Worm (Caenorhabditis elegans) whole organism, young adult: ENCODE measurements around the gene cyp-25A4.
A peak's percentile ranks its signal among the peaks of the same experiment; 100 is the strongest.

Source experiments
- C06A6.2 ChIP-seq: fragments of 200-800 bp; sonication (Bioruptor generic); conservative IDR thresholded peaks from 2 replicates; pipeline ENCODE4 v1.3.6; 2022; ENCODE audit warnings: missing genetic modification characterization, missing compliant biosample characterization
- F10E7.11 ChIP-seq: sonication (generic microtip); optimal IDR thresholded peaks from 2 replicates; lab custom pipeline; 2017; ENCODE audit warnings: mild to moderate bottlenecking, missing genetic modification characterization, moderate library complexity, missing compliant biosample characterization
- F57A8.1 ChIP-seq: fragments of 200-800 bp; sonication (Bioruptor generic); optimal IDR thresholded peaks from 2 replicates; lab custom pipeline; 2018; ENCODE audit warnings: mild to moderate bottlenecking, missing genetic modification characterization, moderate library complexity, missing compliant biosample characterization
- K12H6.12 ChIP-seq: fragments of 200-800 bp; sonication (Bioruptor generic); optimal IDR thresholded peaks from 2 replicates; lab custom pipeline; 2018; ENCODE audit warnings: mild to moderate bottlenecking, missing genetic modification characterization, missing compliant biosample characterization
- T07F8.4 ChIP-seq: sonication (generic microtip); optimal IDR thresholded peaks from 2 replicates; lab custom pipeline; 2016; ENCODE audit warnings: mild to moderate bottlenecking, missing genetic modification characterization, moderate library complexity, missing compliant biosample characterization
- ZK185.1 ChIP-seq: sonication (generic microtip); optimal IDR thresholded peaks from 2 replicates; lab custom pipeline; 2016; ENCODE audit warnings: mild to moderate bottlenecking, missing genetic modification characterization, missing compliant biosample characterization; ENCODE audit not compliant: poor library complexity, severe bottlenecking
- aptf-3 ChIP-seq: fragments of 200-800 bp; sonication (Bioruptor generic); IDR thresholded peaks from 2 replicates; pipeline ENCODE4 v1.3.6; 2022; ENCODE audit warnings: missing genetic modification characterization, missing compliant biosample characterization
- attf-6 ChIP-seq: fragments of 200-800 bp; sonication (Bioruptor generic); IDR thresholded peaks from 2 replicates; pipeline ENCODE4 v1.3.6; 2022; ENCODE audit warnings: missing genetic modification reagents, missing genetic modification characterization, missing compliant biosample characterization
- bed-2 ChIP-seq: fragments of 200-800 bp; sonication (Bioruptor generic); IDR thresholded peaks from 2 replicates; pipeline ENCODE4 v1.3.6; 2022; ENCODE audit warnings: missing genetic modification reagents, missing genetic modification characterization, missing compliant biosample characterization
- ccch-3 ChIP-seq: fragments of 200-800 bp; sonication (Bioruptor generic); optimal IDR thresholded peaks from 2 replicates; lab custom pipeline; 2018; ENCODE audit warnings: mild to moderate bottlenecking, missing genetic modification characterization, missing compliant biosample characterization
- cebp-1 ChIP-seq, 2 experiments: fragments of 200-800 bp in 1 of 2; sonication (Bioruptor generic) in 1 of 2; sonication (generic microtip) in 1 of 2; IDR thresholded peaks in 1 of 2; optimal IDR thresholded peaks in 1 of 2; 2 replicates each; pipeline versions ENCODE4 v1.3.6 to Lab custom; 2017 to 2022; ENCODE audit warnings: missing compliant biosample characterization in 2 of 2, missing genetic modification characterization in 2 of 2, mild to moderate bottlenecking in 1 of 2, missing genetic modification reagents in 1 of 2, moderate library complexity in 1 of 2
- ceh-100 ChIP-seq: fragments of 200-800 bp; sonication (Bioruptor generic); IDR thresholded peaks from 2 replicates; pipeline ENCODE4 v1.3.6; 2022; ENCODE audit warnings: missing genetic modification reagents, missing genetic modification characterization, missing compliant biosample characterization
- ceh-79 ChIP-seq: sonication (generic microtip); optimal IDR thresholded peaks from 2 replicates; lab custom pipeline; 2017; ENCODE audit warnings: mild to moderate bottlenecking, missing genetic modification characterization, missing compliant biosample characterization
- ceh-91 ChIP-seq: fragments of 200-800 bp; sonication (Bioruptor generic); IDR thresholded peaks from 2 replicates; pipeline ENCODE4 v1.3.6; 2022; ENCODE audit warnings: missing genetic modification reagents, missing genetic modification characterization, missing compliant biosample characterization
- die-1 ChIP-seq: sonication (generic microtip); optimal IDR thresholded peaks from 2 replicates; lab custom pipeline; 2016; ENCODE audit warnings: missing genotype, mild to moderate bottlenecking, missing genetic modification characterization, missing compliant biosample characterization
- hmg-1.2 ChIP-seq: fragments of 200-800 bp; sonication (Bioruptor generic); IDR thresholded peaks from 2 replicates; pipeline ENCODE4 v1.3.6; 2022; ENCODE audit warnings: missing genetic modification reagents, missing genetic modification characterization, missing compliant biosample characterization
- hmg-20 ChIP-seq: fragments of 200-800 bp; sonication (Bioruptor generic); IDR thresholded peaks from 2 replicates; pipeline ENCODE4 v1.3.6; 2022; ENCODE audit warnings: missing genetic modification reagents, missing genetic modification characterization, missing compliant biosample characterization
- lsy-27 ChIP-seq: sonication (generic microtip); optimal IDR thresholded peaks from 2 replicates; lab custom pipeline; 2017; ENCODE audit warnings: missing genetic modification characterization, mild to moderate bottlenecking, missing compliant biosample characterization, antibody characterized with exemption, missing genotype, borderline replicate concordance; ENCODE audit not compliant: insufficient read depth
- madf-10 ChIP-seq: sonication (generic microtip); optimal IDR thresholded peaks from 2 replicates; lab custom pipeline; 2016; ENCODE audit warnings: mild to moderate bottlenecking, missing genetic modification characterization, missing compliant biosample characterization
- mcd-1 ChIP-seq: fragments of 200-800 bp; sonication (Bioruptor generic); IDR thresholded peaks from 2 replicates; pipeline ENCODE4 v1.3.6; 2022; ENCODE audit warnings: missing genetic modification reagents, missing genetic modification characterization, missing compliant biosample characterization
- mel-28 ChIP-seq: sonication (generic microtip); optimal IDR thresholded peaks from 2 replicates; lab custom pipeline; 2016; ENCODE audit warnings: borderline replicate concordance, mild to moderate bottlenecking, missing genetic modification characterization, missing compliant biosample characterization
- nfya-1 ChIP-seq: sonication (generic microtip); optimal IDR thresholded peaks from 2 replicates; lab custom pipeline; 2017; ENCODE audit warnings: antibody characterized with exemption, missing compliant biosample characterization, missing genetic modification characterization, borderline replicate concordance; ENCODE audit not compliant: insufficient read depth
- nfyb-1 ChIP-seq: fragments of 200-800 bp; sonication (Bioruptor generic); IDR thresholded peaks from 2 replicates; pipeline ENCODE4 v1.3.6; 2022; ENCODE audit warnings: missing genetic modification reagents, missing genetic modification characterization, missing compliant biosample characterization
- nhr-80 ChIP-seq: sonication (generic microtip); optimal IDR thresholded peaks from 2 replicates; lab custom pipeline; 2016; ENCODE audit warnings: missing genetic modification characterization, missing compliant biosample characterization
- snpc-1.1 ChIP-seq: sonication (generic microtip); optimal IDR thresholded peaks from 2 replicates; lab custom pipeline; 2017; ENCODE audit warnings: missing genetic modification characterization, mild to moderate bottlenecking, missing compliant biosample characterization, antibody characterized with exemption, moderate library complexity, missing genotype, missing genetic modification reagents; ENCODE audit not compliant: insufficient read depth
- snpc-1.3 ChIP-seq: sonication (generic microtip); optimal IDR thresholded peaks from 2 replicates; lab custom pipeline; 2017; ENCODE audit warnings: missing genetic modification characterization, mild to moderate bottlenecking, missing compliant biosample characterization, antibody characterized with exemption, moderate library complexity, missing genotype, missing genetic modification reagents; ENCODE audit not compliant: insufficient read depth
- sptf-2 ChIP-seq: fragments of 200-800 bp; sonication (Bioruptor generic); optimal IDR thresholded peaks from 2 replicates; lab custom pipeline; 2018; ENCODE audit warnings: mild to moderate bottlenecking, missing genetic modification characterization, missing compliant biosample characterization
- xnd-1 ChIP-seq: sonication (generic microtip); optimal IDR thresholded peaks from 2 replicates; lab custom pipeline; 2016; ENCODE audit warnings: missing genotype, missing genetic modification reagents, missing genetic modification characterization, missing compliant biosample characterization
- ztf-6 ChIP-seq: fragments of 200-800 bp; sonication (Bioruptor generic); IDR thresholded peaks from 2 replicates; pipeline ENCODE4 v1.3.6; 2022; ENCODE audit warnings: missing genetic modification reagents, missing genetic modification characterization, missing compliant biosample characterization

Gene cyp-25A4

DNA sequence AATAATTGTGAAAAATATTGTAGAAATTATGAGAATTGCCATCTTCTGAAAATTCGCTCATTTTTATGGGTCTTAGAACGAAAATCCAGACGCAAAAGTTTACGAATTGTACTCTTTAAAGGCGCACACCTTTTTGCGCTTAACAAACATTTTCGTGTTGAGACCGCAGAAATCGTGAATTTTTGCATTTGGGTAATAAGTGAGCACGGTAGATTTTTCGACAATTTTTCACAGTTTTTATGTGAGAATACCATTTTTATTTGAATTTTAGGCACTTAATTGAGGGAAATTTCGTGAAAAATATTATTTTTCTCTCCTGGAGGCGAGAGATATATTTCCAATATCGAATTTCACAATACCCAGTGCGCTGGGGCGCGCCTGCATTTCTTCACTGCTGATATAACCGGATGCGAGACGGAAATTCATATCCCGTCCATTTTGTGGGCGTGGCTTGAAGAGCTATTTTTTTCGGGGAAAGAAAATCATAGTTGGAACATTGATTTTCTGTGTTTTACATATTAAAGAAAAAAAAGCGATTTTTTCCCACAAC, at the start of gene cyp-25A4:
cyp-25A4 (minus strand) TSS at position 51 of the 550 bp plus-strand sequence.
- peak; percentile 75 for TF ChIP-seq mcd-1 (GFP tag; lab: Robert Waterston, UW)
- TF ChIP-seq cebp-1 (GFP tag; IDR thresholded peaks at IDR 0.05; lab: Robert Waterston, UW) = peak; percentile 83
- peak; percentile 75 for TF ChIP-seq cebp-1 (tag; optimal IDR thresholded peaks at IDR 0.05; lab: Kevin White, UChicago)
- TF ChIP-seq hmg-1.2 (GFP tag; lab: Robert Waterston, UW) = peak; percentile 54; the same call in 1 of the 2 replicates

DNA sequence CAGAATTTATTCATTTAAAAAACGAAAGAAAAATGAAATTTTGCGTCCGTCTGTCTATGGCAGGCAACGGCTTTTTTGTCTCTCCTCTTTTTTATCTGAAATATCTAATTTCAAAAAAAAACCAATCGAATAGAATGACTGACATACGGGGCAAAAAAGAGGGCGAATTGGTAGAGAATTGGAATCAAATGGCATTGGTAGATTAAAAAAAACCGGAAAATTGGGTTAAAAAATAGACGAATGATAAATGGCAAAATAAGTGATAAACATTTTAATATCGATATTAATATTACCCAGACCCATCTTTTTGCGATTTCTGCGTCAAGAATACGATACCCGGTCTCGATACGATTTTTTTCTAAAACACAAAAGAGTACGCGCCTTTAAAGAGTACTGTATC, 49.7 kb upstream of the cyp-25A4 start, which contains the start of gene tir-1:
tir-1 (minus strand) TSS at position 101 of the 400 bp plus-strand sequence.
- TF ChIP-seq madf-10 (tag; lab: Kevin White, UChicago) (no peak), ceh-79 (tag; lab: Kevin White, UChicago) (no peak), F10E7.11 (tag; lab: Kevin White, UChicago) (no peak), bed-2 (no peak), nhr-80 (no peak), attf-6 (GFP tag; lab: Robert Waterston, UW) (no peak), ceh-100 (GFP tag; lab: Robert Waterston, UW) (no peak), C06A6.2 (no peak), snpc-1.1 (tag; lab: Kevin White, UChicago) (no peak), xnd-1 (no peak), die-1 (tag; lab: Kevin White, UChicago) (no peak), mel-28 (no peak)
- TF ChIP-seq, all 124 proteins: peak for 0

DNA sequence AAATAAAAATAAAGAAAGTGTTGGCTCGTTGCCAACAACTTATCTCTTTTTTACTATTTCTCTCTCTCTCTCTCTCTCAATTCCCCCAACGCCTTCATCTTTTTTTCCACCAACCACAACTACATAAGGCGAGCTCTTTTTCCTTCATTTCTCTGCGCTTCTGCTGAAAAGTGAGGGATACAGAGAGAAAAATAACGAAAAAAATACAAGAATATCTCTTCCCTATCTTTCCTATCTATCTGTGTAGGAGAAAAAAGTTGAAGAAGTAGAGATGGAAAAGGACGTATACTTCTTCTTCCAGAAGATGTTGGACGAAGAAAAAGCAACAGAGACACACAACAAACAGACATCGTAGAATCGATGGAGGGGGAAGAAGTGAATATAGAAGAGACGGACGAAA, 47.0 kb upstream of the cyp-25A4 start:
- TF ChIP-seq ceh-91 (GFP tag; lab: Robert Waterston, UW) (no peak), K12H6.12 (tag; lab: Kevin White, UChicago) (peak; percentile 65)

DNA sequence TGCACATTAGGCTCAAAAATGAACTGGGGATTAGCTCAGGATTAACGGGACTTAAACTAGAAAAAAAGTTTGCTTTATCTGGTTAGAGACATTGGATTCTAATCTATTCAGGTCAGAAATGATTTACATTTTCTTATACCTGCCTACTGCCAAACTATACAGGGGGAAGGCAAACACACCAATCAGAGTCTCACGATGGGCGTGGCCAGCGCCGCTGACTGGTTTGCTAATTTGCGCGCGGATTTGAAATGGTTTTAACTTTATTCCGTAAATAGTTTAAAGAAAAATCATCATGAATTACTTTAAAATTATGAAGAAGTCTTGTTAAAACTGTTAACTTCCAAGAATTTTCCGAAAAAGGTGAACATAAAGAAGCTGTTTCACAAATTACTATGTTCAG, 46.5 kb upstream of the cyp-25A4 start:
- no peak for TF ChIP-seq ZK185.1 (tag; lab: Kevin White, UChicago)
- TF ChIP-seq ztf-6 (GFP tag; lab: Robert Waterston, UW) = no peak
- TF ChIP-seq K12H6.12 (tag; lab: Kevin White, UChicago) = no peak
- TF ChIP-seq F57A8.1 (GFP tag; lab: Kevin White, UChicago) = no peak
- no peak for TF ChIP-seq nfya-1 (tag; lab: Kevin White, UChicago)
- no peak for TF ChIP-seq T07F8.4 (tag; lab: Kevin White, UChicago)
- TF ChIP-seq nfyb-1 (GFP tag; lab: Robert Waterston, UW) = no peak
- TF ChIP-seq F10E7.11 (tag; lab: Kevin White, UChicago) = no peak
- TF ChIP-seq snpc-1.3 (tag; lab: Kevin White, UChicago) = no peak
- TF ChIP-seq hmg-20 (GFP tag; lab: Robert Waterston, UW) = no peak
- no peak for TF ChIP-seq ccch-3 (GFP tag; lab: Kevin White, UChicago)
- no peak for TF ChIP-seq lsy-27 (tag; lab: Kevin White, UChicago)
- TF ChIP-seq ceh-79 (tag; lab: Kevin White, UChicago) = no peak
- TF ChIP-seq aptf-3 (GFP tag; lab: Robert Waterston, UW) = no peak
- no peak for TF ChIP-seq sptf-2 (GFP tag; lab: Kevin White, UChicago)
- no peak for TF ChIP-seq attf-6 (GFP tag; lab: Robert Waterston, UW)
